Worm (Caenorhabditis elegans): Measurements from ENCODE around the gene cht-3.

ce11 chrIV:7009531-7009930 lies 6.1 kb downstream of the cht-3 start, which contains the start of gene C25A8.2:
- TF ChIP-seq nhr-12 (tag; optimal IDR thresholded peaks at IDR 0.05), result no peak
- TF ChIP-seq peb-1 (tag; optimal IDR thresholded peaks at IDR 0.05), result no peak
